Worm (Caenorhabditis elegans) whole organism, L2 larva: Measurements from ENCODE around the gene sftb-1.

ENCODE experiments used
- R02D3.7 ChIP-seq: fragments of 150-350 bp; optimal IDR thresholded peaks from 2 replicates; lab custom pipeline; 2014; ENCODE audit warnings: missing biosample characterization, missing genetic modification characterization
- aly-2 ChIP-seq: fragments of 150-350 bp; optimal IDR thresholded peaks from 2 replicates; lab custom pipeline; 2014; ENCODE audit warnings: missing biosample characterization, missing genetic modification characterization
- ama-1 ChIP-seq: fragments of 150-350 bp; optimal IDR thresholded peaks from 2 replicates; lab custom pipeline; 2018; ENCODE audit warnings: inconsistent platforms
- blmp-1 ChIP-seq: sonication (generic microtip); optimal IDR thresholded peaks from 2 replicates; lab custom pipeline; 2017; ENCODE audit warnings: missing genetic modification characterization, mild to moderate bottlenecking, missing compliant biosample characterization, antibody characterized with exemption, moderate library complexity; ENCODE audit not compliant: insufficient read depth
- crh-2 ChIP-seq: sonication (generic microtip); optimal IDR thresholded peaks from 2 replicates; lab custom pipeline; 2017; ENCODE audit warnings: missing biosample characterization, missing genetic modification characterization
- lin-11 ChIP-seq: fragments of 150-350 bp; sonication (generic microtip); optimal IDR thresholded peaks from 2 replicates; lab custom pipeline; 2014; ENCODE audit warnings: missing biosample characterization, missing genetic modification characterization, inconsistent platforms, mixed read lengths
- lin-13 ChIP-seq: fragments of 150-350 bp; optimal IDR thresholded peaks from 2 replicates; lab custom pipeline; 2014; ENCODE audit warnings: missing biosample characterization, missing genetic modification reagents, missing genetic modification characterization
- nhr-237 ChIP-seq: fragments of 150-350 bp; optimal IDR thresholded peaks from 2 replicates; lab custom pipeline; 2014; ENCODE audit warnings: missing biosample characterization, missing genetic modification characterization
- nhr-6 ChIP-seq: fragments of 150-350 bp; optimal IDR thresholded peaks from 2 replicates; lab custom pipeline; 2014; ENCODE audit warnings: missing biosample characterization, missing genetic modification characterization
- skn-1 ChIP-seq: sonication (generic microtip); optimal IDR thresholded peaks from 2 replicates; lab custom pipeline; 2017; ENCODE audit warnings: missing biosample characterization, missing genetic modification characterization
- snpc-4 ChIP-seq: fragments of 150-350 bp; optimal IDR thresholded peaks from 2 replicates; lab custom pipeline; 2014; ENCODE audit warnings: missing biosample characterization, missing genetic modification characterization
- unc-55 ChIP-seq: fragments of 150-350 bp; sonication (generic microtip); optimal IDR thresholded peaks from 3 replicates; lab custom pipeline; 2014; ENCODE audit warnings: missing biosample characterization, missing genetic modification reagents, missing genetic modification characterization
- ztf-11 ChIP-seq: sonication (generic microtip); optimal IDR thresholded peaks from 2 replicates; lab custom pipeline; 2017; ENCODE audit warnings: missing biosample characterization, missing genetic modification characterization

DNA sequence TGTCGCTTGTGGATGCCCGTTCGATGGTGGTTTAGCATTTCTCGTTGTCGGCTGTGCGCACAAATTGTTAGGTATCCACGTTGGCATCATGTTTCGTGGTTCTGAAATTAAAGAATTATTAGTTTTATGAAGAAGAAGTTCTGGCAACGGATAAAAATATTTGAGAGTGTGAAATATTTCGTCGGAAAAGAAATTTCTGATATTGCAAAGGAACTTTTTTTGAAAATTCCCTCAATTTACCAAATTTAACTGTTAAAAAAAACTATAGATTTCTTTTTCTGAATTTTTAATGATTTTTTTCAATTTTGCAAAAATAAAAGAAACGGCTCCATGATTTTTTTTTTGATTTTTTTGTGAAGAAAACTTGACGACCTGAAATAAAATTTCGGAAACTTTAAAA, 41.1 kb downstream of the sftb-1 start, which contains the start of gene mpk-1:
- TF ChIP-seq ama-1 = no peak
- no peak for TF ChIP-seq lin-13 (GFP tag; lab: Kevin White, UChicago)
- no peak for TF ChIP-seq skn-1
- no peak for TF ChIP-seq blmp-1
- no peak for TF ChIP-seq aly-2
- no peak for TF ChIP-seq R02D3.7
- no peak for TF ChIP-seq snpc-4 (tag; lab: Kevin White, UChicago)
- no peak for TF ChIP-seq unc-55 (GFP tag; lab: Kevin White, UChicago)
- TF ChIP-seq ztf-11 (tag; lab: Kevin White, UChicago) = no peak
- TF ChIP-seq nhr-6 (tag; lab: Kevin White, UChicago) = no peak
- TF ChIP-seq nhr-237 (tag; lab: Kevin White, UChicago) = no peak
- TF ChIP-seq crh-2 (tag; lab: Kevin White, UChicago) = no peak
- TF ChIP-seq lin-11 (tag; lab: Kevin White, UChicago) = no peak
